Worm (Caenorhabditis elegans) whole organism, L4/young adult: ENCODE measurements around the gene F58H1.3.

Experiments used
- W03F9.2 ChIP-seq: fragments of 150-350 bp; optimal IDR thresholded peaks from 2 replicates; lab custom pipeline; 2014; ENCODE audit warnings: missing biosample characterization, missing genetic modification characterization
- dao-5 ChIP-seq: sonication (generic microtip); optimal IDR thresholded peaks from 2 replicates; lab custom pipeline; 2016; ENCODE audit warnings: missing genotype, missing genetic modification characterization, moderate library complexity, missing compliant biosample characterization
- him-1 ChIP-seq: sonication (generic microtip); optimal IDR thresholded peaks from 2 replicates; lab custom pipeline; 2016; ENCODE audit warnings: missing genotype, missing genetic modification reagents, missing genetic modification characterization, missing compliant biosample characterization

ce11 chrV:11927346-11927745, 6.4 kb upstream of the F58H1.3 start, which contains the start of gene osm-6:
- TF ChIP-seq dao-5 (tag; lab: Kevin White, UChicago) = no peak
- TF ChIP-seq W03F9.2 (tag; lab: Kevin White, UChicago) = no peak
- TF ChIP-seq him-1 (tag; lab: Kevin White, UChicago) = no peak
